Worm (Caenorhabditis elegans) whole organism, L4 larva: ENCODE measurements around the gene F31B12.4.
A peak's percentile ranks its signal among the peaks of the same experiment; 100 is the strongest.

ENCODE experiments used
- D1046.2 ChIP-seq: fragments of 200-800 bp; sonication (Bioruptor generic); IDR thresholded peaks from 2 replicates; pipeline ENCODE4 v1.3.6; 2022; ENCODE audit warnings: missing genetic modification characterization, missing compliant biosample characterization
- F49E8.2 ChIP-seq: sonication (generic microtip); optimal IDR thresholded peaks from 2 replicates; lab custom pipeline; 2016; ENCODE audit warnings: missing compliant biosample characterization, mild to moderate bottlenecking, missing genetic modification characterization, borderline replicate concordance
- T20F7.1 ChIP-seq: fragments of 200-800 bp; sonication (Bioruptor generic); optimal IDR thresholded peaks from 2 replicates; lab custom pipeline; 2018; ENCODE audit warnings: mild to moderate bottlenecking, missing genetic modification characterization, missing compliant biosample characterization
- ZK337.2 ChIP-seq: fragments of 200-800 bp; sonication (Bioruptor generic); IDR thresholded peaks from 2 replicates; pipeline ENCODE4 v1.3.6; 2022; ENCODE audit warnings: missing genetic modification reagents, missing genetic modification characterization, missing compliant biosample characterization
- daf-19 ChIP-seq: fragments of 200-800 bp; sonication (Bioruptor generic); conservative IDR thresholded peaks from 2 replicates; pipeline ENCODE4 v1.3.6; 2022; ENCODE audit warnings: missing genetic modification characterization, missing compliant biosample characterization
- daf-8 ChIP-seq: fragments of 200-800 bp; sonication (Bioruptor generic); IDR thresholded peaks from 2 replicates; pipeline ENCODE4 v1.3.6; 2022; ENCODE audit warnings: missing genetic modification characterization, missing compliant biosample characterization
- gei-8 ChIP-seq: fragments of 200-800 bp; sonication (Bioruptor generic); optimal IDR thresholded peaks from 2 replicates; lab custom pipeline; 2018; ENCODE audit warnings: mild to moderate bottlenecking, missing genetic modification characterization, missing compliant biosample characterization
- hif-1 ChIP-seq, 2 experiments: sonication (generic microtip); optimal IDR thresholded peaks; 2 replicates each; lab custom pipeline; 2016 to 2017; ENCODE audit warnings: missing compliant biosample characterization in 2 of 2, missing genetic modification characterization in 2 of 2, missing genetic modification reagents in 2 of 2, missing genotype in 2 of 2, mild to moderate bottlenecking in 1 of 2
- hlh-11 ChIP-seq: fragments of 200-800 bp; sonication (Bioruptor generic); optimal IDR thresholded peaks from 2 replicates; lab custom pipeline; 2018; ENCODE audit warnings: mild to moderate bottlenecking, missing genetic modification characterization, missing compliant biosample characterization
- lim-7 ChIP-seq: fragments of 200-800 bp; sonication (Bioruptor generic); IDR thresholded peaks from 2 replicates; pipeline ENCODE4 v1.3.6; 2022; ENCODE audit warnings: missing genetic modification characterization, missing compliant biosample characterization
- madf-9 ChIP-seq: fragments of 200-800 bp; sonication (Bioruptor generic); conservative IDR thresholded peaks from 2 replicates; pipeline ENCODE4 v1.3.6; 2022; ENCODE audit warnings: missing genetic modification reagents, missing genetic modification characterization, missing compliant biosample characterization
- mxl-3 ChIP-seq: fragments of 200-800 bp; sonication (Bioruptor generic); optimal IDR thresholded peaks from 2 replicates; lab custom pipeline; 2018; ENCODE audit warnings: mild to moderate bottlenecking, missing genetic modification characterization, missing compliant biosample characterization
- nhr-111 ChIP-seq: fragments of 200-800 bp; sonication (Bioruptor generic); optimal IDR thresholded peaks from 2 replicates; lab custom pipeline; 2018; ENCODE audit warnings: mild to moderate bottlenecking, missing genetic modification characterization, missing compliant biosample characterization
- nhr-25 ChIP-seq: sonication (generic microtip); optimal IDR thresholded peaks from 2 replicates; lab custom pipeline; 2017; ENCODE audit warnings: missing genetic modification characterization, mild to moderate bottlenecking, missing compliant biosample characterization, antibody characterized with exemption, moderate library complexity, borderline replicate concordance; ENCODE audit not compliant: insufficient read depth
- nhr-28 ChIP-seq: fragments of 150-350 bp; optimal IDR thresholded peaks from 2 replicates; lab custom pipeline; 2014; ENCODE audit warnings: missing biosample characterization, missing genetic modification characterization
- nhr-41 ChIP-seq: fragments of 200-800 bp; sonication (Bioruptor generic); IDR thresholded peaks from 2 replicates; pipeline ENCODE4 v1.3.6; 2022; ENCODE audit warnings: missing genetic modification reagents, missing genetic modification characterization, missing compliant biosample characterization
- nhr-48 ChIP-seq: sonication (generic microtip); optimal IDR thresholded peaks from 2 replicates; lab custom pipeline; 2016; ENCODE audit warnings: mild to moderate bottlenecking, missing genetic modification characterization, missing compliant biosample characterization
- sdz-12 ChIP-seq: fragments of 200-800 bp; sonication (Bioruptor generic); optimal IDR thresholded peaks from 2 replicates; lab custom pipeline; 2018; ENCODE audit warnings: mild to moderate bottlenecking, missing genetic modification characterization, missing compliant biosample characterization
- snpc-1.2 ChIP-seq: fragments of 200-800 bp; sonication (Bioruptor generic); IDR thresholded peaks from 2 replicates; pipeline ENCODE4 v1.3.6; 2022; ENCODE audit warnings: missing genetic modification reagents, missing genetic modification characterization, missing compliant biosample characterization
- spr-3 ChIP-seq: fragments of 200-800 bp; sonication (Bioruptor generic); optimal IDR thresholded peaks from 2 replicates; lab custom pipeline; 2018; ENCODE audit warnings: mild to moderate bottlenecking, missing genetic modification characterization, missing compliant biosample characterization
- tag-97 ChIP-seq: fragments of 200-800 bp; sonication (Bioruptor generic); IDR thresholded peaks from 2 replicates; pipeline ENCODE4 v1.3.6; 2022; ENCODE audit warnings: missing genetic modification characterization, missing compliant biosample characterization
- unc-62 ChIP-seq, 3 experiments: fragments of 150-350 bp in 1 of 3; sonication (generic microtip); optimal IDR thresholded peaks in 2 of 3; peaks in 1 of 3; 1 replicate in 1 of 3; 2 replicates in 2 of 3; lab custom pipeline; 2014 to 2017; ENCODE audit warnings: missing biosample characterization in 3 of 3, missing genetic modification characterization in 3 of 3, missing genetic modification reagents in 3 of 3, missing genotype in 1 of 3
- vab-7 ChIP-seq: fragments of 200-800 bp; sonication (Bioruptor generic); IDR thresholded peaks from 2 replicates; pipeline ENCODE4 v1.3.6; 2022; ENCODE audit warnings: missing genetic modification reagents, missing genetic modification characterization, missing compliant biosample characterization
- zip-2 ChIP-seq: fragments of 150-350 bp; optimal IDR thresholded peaks from 2 replicates; lab custom pipeline; 2014; ENCODE audit warnings: missing biosample characterization, missing genetic modification characterization
- ztf-7 ChIP-seq: fragments of 150-350 bp; optimal IDR thresholded peaks from 2 replicates; lab custom pipeline; 2014; ENCODE audit warnings: missing biosample characterization, missing genetic modification characterization

Gene F31B12.4

DNA sequence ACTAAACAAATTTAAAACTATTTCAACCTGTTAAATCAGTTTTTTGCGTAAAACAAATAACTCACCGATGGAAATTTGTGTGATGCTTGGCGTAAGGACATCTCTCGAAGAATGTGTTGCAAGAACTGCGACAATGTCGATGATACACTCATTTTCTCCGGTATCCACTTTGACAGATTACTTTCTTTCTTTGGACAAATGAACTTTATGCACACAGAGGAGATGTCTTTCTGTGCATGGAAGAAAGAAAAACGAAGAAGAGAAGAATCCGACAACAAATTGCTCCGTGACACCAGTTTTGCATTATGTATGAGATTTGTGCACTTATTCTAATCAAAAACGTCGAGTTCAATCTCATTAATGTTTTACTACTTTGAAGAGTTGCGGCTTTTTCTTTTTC lies 34.0 kb downstream of the F31B12.4 start, which contains the start of gene plc-1:
Gene plc-1 (minus strand): TSS at position 101 of the 400 bp plus-strand sequence.
- TF ChIP-seq hlh-11 (tag; lab: Kevin White, UChicago) = no peak
- TF ChIP-seq nhr-41 (GFP tag; lab: Robert Waterston, UW) = no peak
- no peak for TF ChIP-seq lim-7 (GFP tag; lab: Robert Waterston, UW)
- no peak for TF ChIP-seq sdz-12
- TF ChIP-seq zip-2 = no peak
- TF ChIP-seq D1046.2 (GFP tag; lab: Robert Waterston, UW) = no peak
- no peak for TF ChIP-seq nhr-48 (tag; lab: Kevin White, UChicago)
- no peak for TF ChIP-seq snpc-1.2 (GFP tag; lab: Robert Waterston, UW)
- TF ChIP-seq ZK337.2 (GFP tag; lab: Robert Waterston, UW) = no peak
- TF ChIP-seq daf-8 (GFP tag; lab: Robert Waterston, UW) = no peak
- TF ChIP-seq madf-9 (GFP tag; lab: Robert Waterston, UW) = no peak
- TF ChIP-seq daf-19 (GFP tag; lab: Robert Waterston, UW) = no peak
- TF ChIP-seq ztf-7 (tag; lab: Kevin White, UChicago) = no peak
- TF ChIP-seq nhr-28 (tag; lab: Kevin White, UChicago) = no peak
- TF ChIP-seq nhr-111 = no peak
- no peak for TF ChIP-seq vab-7 (GFP tag; lab: Robert Waterston, UW)
- TF ChIP-seq nhr-25 (tag; lab: Kevin White, UChicago) = no peak

ce11 chrX:10844137-10844536 lies 39.6 kb downstream of the F31B12.4 start:
- TF ChIP-seq T20F7.1 (GFP tag; lab: Kevin White, UChicago) (no peak), ztf-7 (tag; lab: Kevin White, UChicago) (no peak), gei-8 (GFP tag; lab: Kevin White, UChicago) (no peak)

DNA sequence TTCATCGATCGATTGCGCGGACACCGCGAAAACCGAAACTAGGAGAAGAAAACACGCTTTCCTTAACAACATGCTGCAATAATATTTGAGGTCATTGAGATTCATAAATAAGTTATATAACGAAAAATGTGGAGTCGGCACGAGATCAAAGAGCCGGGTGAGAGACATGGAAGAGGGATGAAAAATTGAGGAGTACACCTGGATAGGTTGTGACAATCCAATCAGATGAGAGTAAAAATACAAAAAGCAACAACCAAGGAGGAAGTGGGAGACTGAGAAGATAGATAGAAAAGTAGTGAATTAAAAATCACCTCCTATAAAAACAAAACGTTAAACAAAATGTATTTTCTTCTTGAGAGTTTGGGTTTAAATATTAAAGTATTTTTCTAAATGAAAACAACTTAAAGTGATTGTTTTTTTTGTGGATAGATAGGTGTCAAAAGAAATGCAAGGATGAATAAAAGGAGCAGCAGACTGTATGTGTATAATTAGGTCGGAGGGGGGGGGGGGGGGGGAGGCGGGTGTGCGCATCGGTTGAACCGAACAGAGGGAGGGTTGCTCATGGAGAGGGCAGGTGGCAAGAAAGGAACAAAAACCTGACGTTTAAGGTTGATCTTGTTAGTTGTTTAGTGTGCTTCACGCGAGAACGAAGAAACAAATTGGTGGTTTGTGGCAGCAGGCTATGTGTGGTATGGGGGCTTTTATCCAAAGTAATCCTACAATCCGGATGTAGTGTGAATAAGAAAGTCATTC lies 40.2 kb downstream of the F31B12.4 start, which contains the start of gene C05A9.2:
Gene C05A9.2 (minus strand): TSS at position 73 of the 753 bp plus-strand sequence.
- TF ChIP-seq tag-97 (GFP tag; lab: Robert Waterston, UW) = 0 out of 2 replicates have a peak, but pooled peaks have one; percentile 71
- no peak for TF ChIP-seq madf-9 (GFP tag; lab: Robert Waterston, UW)
- peak in 1 of 2 experiments; percentile 96 for TF ChIP-seq unc-62 (GFP tag; optimal IDR thresholded peaks at IDR 0.05 in 1 of 2; lab: Kevin White, UChicago)
- TF ChIP-seq unc-62 (tag; optimal IDR thresholded peaks at IDR 0.05; lab: Kevin White, UChicago) = no peak

DNA sequence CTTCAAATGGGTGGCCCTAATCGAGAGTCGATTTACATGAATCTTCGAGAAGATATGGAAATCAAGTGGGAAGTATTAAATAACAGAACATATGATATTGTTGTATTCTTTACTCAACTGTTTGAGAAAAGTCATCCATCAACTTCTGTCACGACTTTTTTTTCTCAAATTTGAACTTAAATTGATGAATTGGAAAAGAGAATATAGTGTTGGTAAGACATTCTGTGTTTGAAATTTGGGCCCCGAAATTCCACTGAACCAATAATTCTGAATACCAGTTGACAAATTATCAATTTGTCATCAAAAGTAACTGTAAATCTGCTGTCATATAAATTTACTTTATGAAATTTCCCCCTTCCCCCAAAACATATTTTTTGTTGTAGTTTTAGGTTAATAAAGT lies 42.4 kb downstream of the F31B12.4 start:
- peak in 1 of 2 experiments; percentile 86 for TF ChIP-seq unc-62 (GFP tag; optimal IDR thresholded peaks at IDR 0.05 in 1 of 2; lab: Kevin White, UChicago)
- no peak for TF ChIP-seq unc-62 (tag; optimal IDR thresholded peaks at IDR 0.05; lab: Kevin White, UChicago)
- TF ChIP-seq ZK337.2 (GFP tag; lab: Robert Waterston, UW) = no peak

- TF ChIP-seq unc-62 (GFP tag; optimal IDR thresholded peaks at IDR 0.05 in 1 of 2; lab: Kevin White, UChicago) = peak in 1 of 2 experiments; percentile 96
- no peak for TF ChIP-seq unc-62 (tag; optimal IDR thresholded peaks at IDR 0.05; lab: Kevin White, UChicago)
- TF ChIP-seq sdz-12 = no peak
Observed at ce11 chrX:10851202-10851601, 46.7 kb downstream of the F31B12.4 start.

DNA sequence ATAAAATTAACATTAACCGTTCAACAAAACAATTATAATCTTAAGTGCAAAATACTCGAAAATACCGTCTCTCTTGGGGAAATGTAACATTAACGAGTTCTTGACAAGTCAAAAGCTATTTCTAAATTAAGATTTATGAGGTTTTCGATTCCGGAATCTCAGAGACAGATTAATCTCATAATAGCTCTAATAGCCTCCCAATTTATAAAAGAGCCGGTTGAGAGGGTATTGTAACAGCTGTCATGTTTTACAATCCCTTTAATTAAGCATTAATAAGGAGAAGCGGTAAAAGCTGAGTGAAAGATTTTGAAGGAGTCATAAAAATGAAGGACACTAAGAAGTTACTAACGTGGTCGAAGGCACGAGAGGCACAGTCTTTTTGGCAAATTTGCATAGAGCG lies 47.2 kb downstream of the F31B12.4 start:
- no peak for TF ChIP-seq mxl-3 (GFP tag; lab: Kevin White, UChicago)
- TF ChIP-seq ztf-7 (tag; lab: Kevin White, UChicago) = no peak
- no peak for TF ChIP-seq spr-3 (GFP tag; lab: Kevin White, UChicago)
- TF ChIP-seq F49E8.2 (tag; lab: Kevin White, UChicago) = no peak
- no peak for TF ChIP-seq hif-1 (tag; optimal IDR thresholded peaks at IDR 0.05; lab: Kevin White, UChicago)
- TF ChIP-seq unc-62 (GFP tag; optimal IDR thresholded peaks at IDR 0.05 in 1 of 2; lab: Kevin White, UChicago) = peak in 1 of 2 experiments; percentile 39
- no peak for TF ChIP-seq unc-62 (tag; optimal IDR thresholded peaks at IDR 0.05; lab: Kevin White, UChicago)
